Worm (Caenorhabditis elegans) whole organism, L1 larva: ENCODE measurements around the gene ugt-44.

ENCODE experiments used
- alr-1 ChIP-seq: fragments of 200-800 bp; sonication (Bioruptor generic); optimal IDR thresholded peaks from 2 replicates; lab custom pipeline; 2018; ENCODE audit warnings: borderline replicate concordance, mild to moderate bottlenecking, missing genetic modification characterization, missing compliant biosample characterization
- elt-3 ChIP-seq, 6 experiments: fragments of 150-350 bp in 1 of 6; sonication (generic microtip); optimal IDR thresholded peaks; 2 replicates each; lab custom pipeline; 2017 to 2018; ENCODE audit warnings: missing biosample characterization in 6 of 6, missing genetic modification characterization in 6 of 6, inconsistent platforms in 1 of 6
- ets-5 ChIP-seq: fragments of 200-800 bp; sonication (Bioruptor generic); IDR thresholded peaks from 2 replicates; pipeline ENCODE4 v1.3.6; 2022; ENCODE audit warnings: missing genetic modification characterization, missing compliant biosample characterization
- lin-35 ChIP-seq, 2 experiments: fragments of 150-350 bp; optimal IDR thresholded peaks; 2 replicates each; lab custom pipeline; 2014; ENCODE audit warnings: missing biosample characterization in 2 of 2, missing genetic modification characterization in 2 of 2, missing genetic modification reagents in 2 of 2
- lin-39 ChIP-seq: fragments of 150-350 bp; optimal IDR thresholded peaks from 2 replicates; lab custom pipeline; 2014; ENCODE audit warnings: missing biosample characterization, missing genetic modification reagents, missing genetic modification characterization
- lir-3 ChIP-seq: sonication (generic microtip); optimal IDR thresholded peaks from 2 replicates; lab custom pipeline; 2016; ENCODE audit warnings: mild to moderate bottlenecking, missing genetic modification characterization, moderate library complexity, missing compliant biosample characterization; ENCODE audit not compliant: poor library complexity
- mdl-1 ChIP-seq, 2 experiments: fragments of 150-350 bp; optimal IDR thresholded peaks; 2 replicates each; lab custom pipeline; 2014 to 2017; ENCODE audit warnings: missing biosample characterization in 2 of 2, missing genetic modification characterization in 2 of 2, inconsistent platforms in 1 of 2
- snpc-4 ChIP-seq: fragments of 150-350 bp; optimal IDR thresholded peaks from 2 replicates; lab custom pipeline; 2014; ENCODE audit warnings: missing biosample characterization, missing genetic modification characterization
- sup-37 ChIP-seq: fragments of 200-800 bp; sonication (Bioruptor generic); optimal IDR thresholded peaks from 2 replicates; lab custom pipeline; 2018; ENCODE audit warnings: mild to moderate bottlenecking, missing genetic modification characterization, missing compliant biosample characterization
- unc-130 ChIP-seq: fragments of 150-350 bp; optimal IDR thresholded peaks from 2 replicates; lab custom pipeline; 2017; ENCODE audit warnings: missing biosample characterization, missing genetic modification characterization, inconsistent platforms
- unc-62 ChIP-seq: fragments of 150-350 bp; optimal IDR thresholded peaks from 2 replicates; lab custom pipeline; 2014; ENCODE audit warnings: missing biosample characterization, missing genetic modification reagents, missing genetic modification characterization
- ztf-11 ChIP-seq, 2 experiments: sonication (generic microtip); optimal IDR thresholded peaks; 2 replicates each; lab custom pipeline; 2016 to 2017; ENCODE audit warnings: missing genetic modification characterization in 2 of 2, missing biosample characterization in 1 of 2, missing compliant biosample characterization in 1 of 2

- TF ChIP-seq alr-1 (tag; lab: Kevin White, UChicago) (no peak), unc-130 (tag; lab: Kevin White, UChicago) (no peak), snpc-4 (tag; lab: Kevin White, UChicago) (no peak), sup-37 (GFP tag; lab: Kevin White, UChicago) (no peak), mdl-1 (tag; optimal IDR thresholded peaks at IDR 0.05; lab: Kevin White, UChicago) (no peak), unc-62 (GFP tag; lab: Kevin White, UChicago) (no peak), lir-3 (no peak), elt-3 (tag; optimal IDR thresholded peaks at IDR 0.05; lab: Kevin White, UChicago) (no peak), ets-5 (GFP tag; lab: Robert Waterston, UW) (no peak), ztf-11 (tag; optimal IDR thresholded peaks at IDR 0.05; lab: Kevin White, UChicago) (no peak), lin-39 (tag; lab: Kevin White, UChicago) (no peak), lin-35 (GFP tag; optimal IDR thresholded peaks at IDR 0.05; lab: Kevin White, UChicago) (no peak)
Measured at ce11 chrIV:10466398-10466797, 3.1 kb upstream of the ugt-44 start.
